Worm (Caenorhabditis elegans): ENCODE measurements around the gene col-106.

Gene col-106

DNA sequence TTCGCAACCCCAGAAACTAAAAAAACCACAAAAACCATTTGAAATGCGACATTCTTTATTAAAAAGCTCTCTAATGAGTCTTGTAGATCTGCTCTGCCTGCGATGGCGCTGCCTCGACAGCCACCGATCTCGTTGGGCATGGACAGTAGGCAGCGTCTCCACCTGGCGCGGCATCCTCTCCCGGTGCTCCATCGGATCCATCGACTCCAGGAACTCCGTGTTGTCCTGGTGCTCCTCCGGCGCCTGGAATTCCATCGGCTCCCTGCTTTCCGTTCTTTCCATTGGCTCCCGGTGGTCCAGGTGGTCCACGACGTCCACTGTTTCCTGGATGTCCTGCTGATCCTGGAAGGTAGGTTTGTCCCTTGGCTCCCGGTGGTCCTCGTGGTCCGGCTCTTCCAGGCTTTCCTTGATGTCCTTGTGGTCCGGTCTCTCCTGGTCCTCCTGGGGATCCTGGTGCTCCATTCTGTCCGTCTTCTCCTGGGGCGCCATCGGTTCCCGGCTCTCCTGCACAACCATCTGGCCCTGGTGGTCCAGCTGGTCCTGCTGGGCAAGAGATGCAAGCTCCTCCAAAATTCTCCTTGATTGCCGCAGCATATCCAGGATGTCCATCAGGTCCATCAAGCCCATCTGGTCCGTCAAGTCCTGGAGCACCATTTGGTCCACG lies 628 bp downstream of the col-106 start:
- TF ChIP-seq nhr-11 (tag; optimal IDR thresholded peaks at IDR 0.05) (no peak), ama-1 (optimal IDR thresholded peaks at IDR 0.05) (no peak), mab-5 (tag; optimal IDR thresholded peaks at IDR 0.05) (no peak), sma-3 (GFP tag; optimal IDR thresholded peaks at IDR 0.05) (no peak), sma-9 (GFP tag; optimal IDR thresholded peaks at IDR 0.05) (no peak), sma-9 (tag; optimal IDR thresholded peaks at IDR 0.05) (no peak)

DNA sequence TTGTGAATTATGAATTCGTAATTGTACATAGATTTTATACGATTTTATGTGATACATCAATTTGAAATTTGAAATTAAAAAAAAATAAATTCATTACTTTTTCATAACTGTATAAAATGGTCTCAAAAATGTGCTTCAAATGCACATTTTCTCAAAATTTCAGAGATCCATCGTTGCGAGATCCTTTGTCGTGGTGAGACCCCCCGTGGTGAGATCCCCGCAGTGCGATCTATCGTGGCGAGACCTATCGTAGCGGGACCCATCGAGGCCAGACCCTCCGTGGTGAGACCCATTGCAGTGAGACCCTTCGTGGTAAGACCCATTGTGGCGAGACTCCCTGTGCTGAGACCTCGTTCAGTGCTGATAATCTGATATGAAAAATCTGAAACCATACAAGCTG lies 1.2 kb downstream of the col-106 start:
- TF ChIP-seq sma-9 (GFP tag; optimal IDR thresholded peaks at IDR 0.05) (no peak), sma-9 (tag; optimal IDR thresholded peaks at IDR 0.05) (no peak), nhr-129 (tag; optimal IDR thresholded peaks at IDR 0.05) (no peak), lin-39 (tag; optimal IDR thresholded peaks at IDR 0.05) (no peak), nhr-12 (tag; optimal IDR thresholded peaks at IDR 0.05) (no peak), nhr-11 (tag; optimal IDR thresholded peaks at IDR 0.05) (no peak), aly-2 (tag; optimal IDR thresholded peaks at IDR 0.05) (no peak), Y55F3AM.14 (GFP tag; optimal IDR thresholded peaks at IDR 0.05) (no peak), alr-1 (tag; optimal IDR thresholded peaks at IDR 0.05) (no peak), egl-27 (tag; optimal IDR thresholded peaks at IDR 0.05) (no peak), snpc-4 (tag; optimal IDR thresholded peaks at IDR 0.05) (no peak), nhr-237 (tag; optimal IDR thresholded peaks at IDR 0.05) (no peak), ztf-1 (GFP tag; conservative IDR thresholded peaks at IDR 0.05) (no peak), F13H6.1 (tag; optimal IDR thresholded peaks at IDR 0.05) (no peak), elt-3 (tag; optimal IDR thresholded peaks at IDR 0.05) (no peak), ceh-16 (tag; optimal IDR thresholded peaks at IDR 0.05) (no peak), R02D3.7 (tag; optimal IDR thresholded peaks at IDR 0.05) (no peak), sem-4 (tag; optimal IDR thresholded peaks at IDR 0.05) (no peak)

DNA sequence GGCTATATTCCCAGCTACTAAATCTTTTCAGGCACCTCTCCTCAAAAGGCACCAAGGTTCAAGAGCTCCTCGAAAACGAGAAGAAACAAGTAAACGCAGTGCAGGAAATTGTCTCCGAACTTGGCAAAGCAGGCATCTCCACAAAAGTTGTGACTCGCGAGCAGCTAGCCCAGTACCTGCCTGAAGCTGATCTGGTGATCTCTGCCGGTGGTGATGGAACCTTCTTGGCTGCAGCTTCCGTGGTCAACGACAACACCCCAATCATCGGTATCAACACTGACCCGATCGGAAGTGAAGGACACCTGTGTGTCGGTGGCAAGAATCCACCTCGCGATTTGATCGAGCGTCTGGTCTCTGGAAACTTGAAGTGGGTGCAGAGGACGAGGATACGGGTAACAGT lies 2.4 kb downstream of the col-106 start:
- TF ChIP-seq nhr-21 (tag; optimal IDR thresholded peaks at IDR 0.05) = no peak
- TF ChIP-seq Y55F3AM.14 (GFP tag; optimal IDR thresholded peaks at IDR 0.05) = peak; percentile 32

DNA sequence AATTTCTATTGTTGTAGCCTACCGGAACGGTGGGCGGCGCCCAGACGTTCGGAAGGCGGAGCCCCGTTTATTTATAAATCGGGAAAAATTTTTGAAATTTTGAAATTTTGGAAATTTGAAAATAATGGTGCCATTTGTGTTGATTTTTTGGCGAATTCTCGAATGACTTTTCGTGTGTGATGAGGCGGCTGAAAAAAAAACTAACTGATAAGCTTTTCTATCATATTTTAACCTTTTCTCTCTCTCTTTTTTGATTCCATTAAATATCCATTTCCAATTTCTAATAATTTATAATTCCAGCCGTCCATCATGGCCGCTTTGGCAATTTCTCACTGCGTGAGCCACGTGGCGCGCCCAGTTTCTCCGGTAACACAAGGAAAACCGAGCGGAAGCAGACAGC lies 3.8 kb downstream of the col-106 start, which contains the start of gene nadk-1:
Gene nadk-1, plus strand, starts transcription at position 301 of the 400 bp plus-strand sequence.
- no peak for TF ChIP-seq elt-3 (tag; optimal IDR thresholded peaks at IDR 0.05)
- no peak for TF ChIP-seq Y55F3AM.14 (GFP tag; optimal IDR thresholded peaks at IDR 0.05)
- TF ChIP-seq unc-55 (GFP tag; optimal IDR thresholded peaks at IDR 0.05) = no peak
- no peak for TF ChIP-seq aly-2 (tag; optimal IDR thresholded peaks at IDR 0.05)
- TF ChIP-seq ztf-1 (GFP tag; conservative IDR thresholded peaks at IDR 0.05) = no peak
- no peak for TF ChIP-seq ama-1 (optimal IDR thresholded peaks at IDR 0.05)
- no peak for TF ChIP-seq nhr-77 (tag; optimal IDR thresholded peaks at IDR 0.05)
- TF ChIP-seq unc-62 (GFP tag; optimal IDR thresholded peaks at IDR 0.05) = no peak

DNA sequence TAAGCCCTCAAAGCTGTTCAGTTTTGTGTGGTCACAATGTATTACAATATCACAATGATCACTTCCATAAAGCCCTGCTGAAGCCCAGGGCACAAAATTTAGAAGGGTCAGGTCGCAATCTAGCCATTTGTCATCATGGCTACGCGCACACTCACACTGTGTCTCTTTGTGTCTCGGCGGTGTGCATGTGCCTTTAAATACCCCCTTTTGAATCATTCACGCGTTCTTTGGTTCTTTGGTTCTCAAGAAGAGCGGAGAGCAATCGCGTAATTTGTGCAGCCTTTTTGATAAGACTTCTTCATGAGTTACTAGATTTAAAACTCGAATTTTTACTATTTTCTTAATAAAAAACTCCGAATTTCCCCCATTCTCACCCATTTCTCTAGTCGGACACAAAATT lies 5.6 kb downstream of the col-106 start:
- TF ChIP-seq mbf-1 (tag; optimal IDR thresholded peaks at IDR 0.05) = no peak
- TF ChIP-seq fos-1 (tag; optimal IDR thresholded peaks at IDR 0.05) = peak; percentile 87
- peak; percentile 62 for TF ChIP-seq sma-9 (GFP tag; optimal IDR thresholded peaks at IDR 0.05)
- no peak for TF ChIP-seq sma-9 (tag; optimal IDR thresholded peaks at IDR 0.05)
- peak; percentile 6 for TF ChIP-seq nhr-25 (tag; optimal IDR thresholded peaks at IDR 0.05)
- no peak for TF ChIP-seq ztf-1 (GFP tag; conservative IDR thresholded peaks at IDR 0.05)
- TF ChIP-seq ztf-11 (tag; optimal IDR thresholded peaks at IDR 0.05) = no peak
- no peak for TF ChIP-seq gmeb-1 (tag; optimal IDR thresholded peaks at IDR 0.05)
- TF ChIP-seq nhr-129 (tag; optimal IDR thresholded peaks at IDR 0.05) = peak; percentile 18
- no peak for TF ChIP-seq nhr-21 (tag; optimal IDR thresholded peaks at IDR 0.05)
- peak; percentile 41 for TF ChIP-seq F13H6.1 (tag; optimal IDR thresholded peaks at IDR 0.05)
- no peak for TF ChIP-seq egl-27 (tag; optimal IDR thresholded peaks at IDR 0.05)
- TF ChIP-seq nhr-237 (tag; optimal IDR thresholded peaks at IDR 0.05) = no peak
- TF ChIP-seq unc-62 (GFP tag; optimal IDR thresholded peaks at IDR 0.05) = no peak
- no peak for TF ChIP-seq blmp-1 (tag; optimal IDR thresholded peaks at IDR 0.05; ENCODE audit: insufficient read depth)
- no peak for TF ChIP-seq nhr-23 (tag; optimal IDR thresholded peaks at IDR 0.05)
- TF ChIP-seq mab-5 (tag; optimal IDR thresholded peaks at IDR 0.05) = no peak

DNA sequence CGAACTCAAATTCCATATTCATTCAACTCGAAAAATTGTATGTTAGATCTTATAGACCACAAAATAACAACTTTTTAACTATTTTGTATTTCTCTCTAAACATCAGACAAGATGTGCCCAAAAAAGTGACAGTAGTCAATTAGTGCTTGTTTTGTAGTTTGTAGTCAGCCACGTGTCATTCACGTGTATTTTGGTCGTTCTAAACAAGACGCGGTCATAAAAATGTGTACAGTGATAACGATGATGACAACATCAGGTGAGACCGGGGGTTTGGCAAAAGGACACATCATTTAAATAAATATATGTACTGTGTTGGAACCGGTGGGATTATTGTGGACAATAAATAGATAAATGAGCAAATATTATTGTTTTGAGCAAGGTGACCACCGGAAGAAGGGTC lies 6.4 kb downstream of the col-106 start:
- TF ChIP-seq fos-1 (tag; optimal IDR thresholded peaks at IDR 0.05) (peak; percentile 70), skn-1 (tag; optimal IDR thresholded peaks at IDR 0.05) (peak; percentile 37), ztf-4 (tag; optimal IDR thresholded peaks at IDR 0.05) (no peak), nhr-129 (tag; optimal IDR thresholded peaks at IDR 0.05) (peak; percentile 41), mdl-1 (tag; optimal IDR thresholded peaks at IDR 0.05) (peak in 1 of 2 experiments; percentile 12), lin-13 (GFP tag; optimal IDR thresholded peaks at IDR 0.05) (no peak), F13H6.1 (tag; optimal IDR thresholded peaks at IDR 0.05) (peak; percentile 46), gmeb-1 (tag; optimal IDR thresholded peaks at IDR 0.05) (peak; percentile 61), nhr-25 (tag; optimal IDR thresholded peaks at IDR 0.05) (peak; percentile 62), nhr-6 (tag; optimal IDR thresholded peaks at IDR 0.05) (peak; percentile 15), Y55F3AM.14 (GFP tag; optimal IDR thresholded peaks at IDR 0.05) (no peak), blmp-1 (tag; optimal IDR thresholded peaks at IDR 0.05; ENCODE audit: insufficient read depth) (no peak), ztf-1 (GFP tag; conservative IDR thresholded peaks at IDR 0.05) (no peak), sma-9 (GFP tag; optimal IDR thresholded peaks at IDR 0.05) (peak; percentile 82), sma-9 (tag; optimal IDR thresholded peaks at IDR 0.05) (no peak), lsy-2 (tag; optimal IDR thresholded peaks at IDR 0.05) (peak in 1 of 2 experiments; percentile 40), sma-3 (GFP tag; optimal IDR thresholded peaks at IDR 0.05) (peak; percentile 74), crh-2 (tag; optimal IDR thresholded peaks at IDR 0.05) (peak; percentile 93), C34F6.9 (tag; optimal IDR thresholded peaks at IDR 0.05) (no peak)
